Fruit fly (Drosophila melanogaster): ENCODE data around the gene CG8036.

DNA sequence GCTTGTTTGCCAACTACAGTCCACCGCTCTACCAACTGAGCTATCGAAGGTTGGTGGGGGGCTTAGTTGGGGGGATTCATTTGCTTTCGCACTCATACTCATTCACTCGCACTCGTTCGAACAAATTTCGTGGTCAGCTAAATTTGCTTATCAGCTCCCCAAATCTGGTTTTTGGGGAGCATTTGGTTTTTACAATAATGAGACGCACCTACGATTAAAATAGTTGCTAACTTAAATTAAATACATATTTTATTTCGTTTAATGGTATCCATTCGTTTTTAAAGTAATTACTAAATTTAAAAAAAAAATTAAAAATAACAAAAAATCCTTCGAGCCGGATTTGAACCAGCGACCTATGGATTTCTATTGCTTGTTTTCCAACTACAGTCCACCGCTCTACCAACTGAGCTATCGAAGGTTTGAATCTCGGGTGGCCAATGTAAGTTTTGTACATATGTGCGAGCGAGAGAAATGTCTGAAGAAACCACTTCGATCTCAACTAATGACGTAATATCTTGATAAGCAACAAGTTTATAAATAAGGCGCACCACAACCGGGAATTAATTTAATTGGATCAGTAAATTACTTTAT is 25.2 kb upstream of the CG8036 start:
- no peak for TF ChIP-seq OdsH (GFP tag; optimal IDR thresholded peaks at IDR 0.05)
- no peak for TF ChIP-seq Hr39 (GFP tag; optimal IDR thresholded peaks at IDR 0.05)
- no peak for TF ChIP-seq CG16779 (tag; optimal IDR thresholded peaks at IDR 0.05)
- no peak for TF ChIP-seq Blimp-1 (GFP tag; optimal IDR thresholded peaks at IDR 0.05)
- no peak for TF ChIP-seq Hr4 (GFP tag; optimal IDR thresholded peaks at IDR 0.05)
- TF ChIP-seq spab (GFP tag; optimal IDR thresholded peaks at IDR 0.05) = no peak
- no peak for TF ChIP-seq Lpt (GFP tag; optimal IDR thresholded peaks at IDR 0.05)
